Worm (Caenorhabditis elegans) whole organism, L2 larva: ENCODE measurements around the gene F56D5.5.

Experiments used
- C34F6.9 ChIP-seq: fragments of 150-350 bp; optimal IDR thresholded peaks from 2 replicates; lab custom pipeline; 2014; ENCODE audit warnings: missing biosample characterization, missing genetic modification characterization
- F13H6.1 ChIP-seq: sonication (generic microtip); optimal IDR thresholded peaks from 2 replicates; lab custom pipeline; 2016; ENCODE audit warnings: missing genetic modification characterization, missing compliant biosample characterization
- R02D3.7 ChIP-seq: fragments of 150-350 bp; optimal IDR thresholded peaks from 2 replicates; lab custom pipeline; 2014; ENCODE audit warnings: missing biosample characterization, missing genetic modification characterization
- ZK546.5 ChIP-seq: sonication (generic microtip); optimal IDR thresholded peaks from 2 replicates; lab custom pipeline; 2017; ENCODE audit warnings: missing biosample characterization, missing genetic modification characterization
- alr-1 ChIP-seq: fragments of 150-350 bp; optimal IDR thresholded peaks from 2 replicates; lab custom pipeline; 2014; ENCODE audit warnings: missing biosample characterization, missing genetic modification characterization
- aly-2 ChIP-seq: fragments of 150-350 bp; optimal IDR thresholded peaks from 2 replicates; lab custom pipeline; 2014; ENCODE audit warnings: missing biosample characterization, missing genetic modification characterization
- ama-1 ChIP-seq: fragments of 150-350 bp; optimal IDR thresholded peaks from 2 replicates; lab custom pipeline; 2018; ENCODE audit warnings: inconsistent platforms
- blmp-1 ChIP-seq: sonication (generic microtip); optimal IDR thresholded peaks from 2 replicates; lab custom pipeline; 2017; ENCODE audit warnings: missing genetic modification characterization, mild to moderate bottlenecking, missing compliant biosample characterization, antibody characterized with exemption, moderate library complexity; ENCODE audit not compliant: insufficient read depth
- ceh-16 ChIP-seq: fragments of 150-350 bp; optimal IDR thresholded peaks from 2 replicates; lab custom pipeline; 2014; ENCODE audit warnings: missing biosample characterization, missing genetic modification characterization
- ceh-82 ChIP-seq: fragments of 150-350 bp; optimal IDR thresholded peaks from 2 replicates; lab custom pipeline; 2014; ENCODE audit warnings: missing biosample characterization, missing genetic modification characterization
- crh-2 ChIP-seq: sonication (generic microtip); optimal IDR thresholded peaks from 2 replicates; lab custom pipeline; 2017; ENCODE audit warnings: missing biosample characterization, missing genetic modification characterization
- dmd-4 ChIP-seq: sonication (generic microtip); optimal IDR thresholded peaks from 2 replicates; lab custom pipeline; 2017; ENCODE audit warnings: missing biosample characterization, missing genetic modification characterization
- egl-27 ChIP-seq: sonication (generic microtip); optimal IDR thresholded peaks from 3 replicates; lab custom pipeline; 2017; ENCODE audit warnings: missing biosample characterization, missing genetic modification reagents, missing genetic modification characterization
- elt-1 ChIP-seq: fragments of 150-350 bp; optimal IDR thresholded peaks from 2 replicates; lab custom pipeline; 2014; ENCODE audit warnings: missing biosample characterization, missing genetic modification characterization
- elt-3 ChIP-seq: sonication (generic microtip); optimal IDR thresholded peaks from 2 replicates; lab custom pipeline; 2017; ENCODE audit warnings: missing biosample characterization, missing genetic modification characterization
- fos-1 ChIP-seq: fragments of 150-350 bp; optimal IDR thresholded peaks from 2 replicates; lab custom pipeline; 2014; ENCODE audit warnings: missing biosample characterization, missing genetic modification characterization
- gmeb-1 ChIP-seq: fragments of 150-350 bp; optimal IDR thresholded peaks from 2 replicates; lab custom pipeline; 2014; ENCODE audit warnings: missing biosample characterization, missing genetic modification characterization
- lin-11 ChIP-seq: fragments of 150-350 bp; sonication (generic microtip); optimal IDR thresholded peaks from 2 replicates; lab custom pipeline; 2014; ENCODE audit warnings: missing biosample characterization, missing genetic modification characterization, inconsistent platforms, mixed read lengths
- lin-13 ChIP-seq: fragments of 150-350 bp; optimal IDR thresholded peaks from 2 replicates; lab custom pipeline; 2014; ENCODE audit warnings: missing biosample characterization, missing genetic modification reagents, missing genetic modification characterization
- lin-39 ChIP-seq: fragments of 150-350 bp; optimal IDR thresholded peaks from 2 replicates; lab custom pipeline; 2014; ENCODE audit warnings: missing biosample characterization, missing genetic modification reagents, missing genetic modification characterization
- lsy-2 ChIP-seq, 2 experiments: fragments of 150-350 bp in 1 of 2; sonication (generic microtip) in 1 of 2; optimal IDR thresholded peaks; 2 replicates each; lab custom pipeline; 2014 to 2017; ENCODE audit warnings: missing biosample characterization in 2 of 2, missing genetic modification characterization in 2 of 2
- mbf-1 ChIP-seq: sonication (generic microtip); optimal IDR thresholded peaks from 2 replicates; lab custom pipeline; 2017; ENCODE audit warnings: missing biosample characterization, missing genetic modification characterization
- mdl-1 ChIP-seq, 2 experiments: fragments of 150-350 bp in 1 of 2; sonication (generic microtip) in 1 of 2; optimal IDR thresholded peaks; 2 replicates each; lab custom pipeline; 2017; ENCODE audit warnings: missing biosample characterization in 2 of 2, missing genetic modification characterization in 2 of 2
- nhr-10 ChIP-seq: sonication (generic microtip); optimal IDR thresholded peaks from 2 replicates; lab custom pipeline; 2017; ENCODE audit warnings: missing biosample characterization, missing genetic modification characterization
- nhr-11 ChIP-seq: fragments of 150-350 bp; optimal IDR thresholded peaks from 2 replicates; lab custom pipeline; 2014; ENCODE audit warnings: missing biosample characterization, missing genetic modification characterization
- nhr-12 ChIP-seq: fragments of 150-350 bp; optimal IDR thresholded peaks from 2 replicates; lab custom pipeline; 2014; ENCODE audit warnings: missing biosample characterization, missing genetic modification characterization
- nhr-129 ChIP-seq: fragments of 150-350 bp; optimal IDR thresholded peaks from 2 replicates; lab custom pipeline; 2014; ENCODE audit warnings: missing biosample characterization, missing genetic modification characterization
- nhr-21 ChIP-seq: fragments of 150-350 bp; optimal IDR thresholded peaks from 2 replicates; lab custom pipeline; 2014; ENCODE audit warnings: missing biosample characterization, missing genetic modification characterization
- nhr-23 ChIP-seq: fragments of 150-350 bp; optimal IDR thresholded peaks from 2 replicates; lab custom pipeline; 2014; ENCODE audit warnings: missing biosample characterization, missing genetic modification reagents, missing genetic modification characterization
- nhr-237 ChIP-seq: fragments of 150-350 bp; optimal IDR thresholded peaks from 2 replicates; lab custom pipeline; 2014; ENCODE audit warnings: missing biosample characterization, missing genetic modification characterization
- nhr-6 ChIP-seq: fragments of 150-350 bp; optimal IDR thresholded peaks from 2 replicates; lab custom pipeline; 2014; ENCODE audit warnings: missing biosample characterization, missing genetic modification characterization
- nhr-77 ChIP-seq: fragments of 150-350 bp; optimal IDR thresholded peaks from 2 replicates; lab custom pipeline; 2014; ENCODE audit warnings: missing biosample characterization, missing genetic modification characterization
- peb-1 ChIP-seq: fragments of 150-350 bp; optimal IDR thresholded peaks from 2 replicates; lab custom pipeline; 2014; ENCODE audit warnings: missing biosample characterization, missing genetic modification characterization
- sem-4 ChIP-seq: fragments of 150-350 bp; optimal IDR thresholded peaks from 2 replicates; lab custom pipeline; 2014; ENCODE audit warnings: missing biosample characterization, missing genetic modification reagents, missing genetic modification characterization
- skn-1 ChIP-seq: sonication (generic microtip); optimal IDR thresholded peaks from 2 replicates; lab custom pipeline; 2017; ENCODE audit warnings: missing biosample characterization, missing genetic modification characterization
- sma-3 ChIP-seq: sonication (generic microtip); optimal IDR thresholded peaks from 2 replicates; lab custom pipeline; 2016; ENCODE audit warnings: missing genetic modification reagents, missing genetic modification characterization, missing compliant biosample characterization
- sma-9 ChIP-seq, 2 experiments: fragments of 150-350 bp in 1 of 2; sonication (generic microtip) in 1 of 2; optimal IDR thresholded peaks; 2 replicates each; lab custom pipeline; 2014 to 2016; ENCODE audit warnings: missing genetic modification characterization in 2 of 2, mild to moderate bottlenecking in 1 of 2, missing biosample characterization in 1 of 2, missing compliant biosample characterization in 1 of 2, missing genetic modification reagents in 1 of 2, moderate library complexity in 1 of 2
- snpc-4 ChIP-seq: fragments of 150-350 bp; optimal IDR thresholded peaks from 2 replicates; lab custom pipeline; 2014; ENCODE audit warnings: missing biosample characterization, missing genetic modification characterization
- unc-39 ChIP-seq: fragments of 150-350 bp; optimal IDR thresholded peaks from 2 replicates; lab custom pipeline; 2014; ENCODE audit warnings: missing biosample characterization, missing genetic modification characterization
- unc-55 ChIP-seq: fragments of 150-350 bp; sonication (generic microtip); optimal IDR thresholded peaks from 3 replicates; lab custom pipeline; 2014; ENCODE audit warnings: missing biosample characterization, missing genetic modification reagents, missing genetic modification characterization
- unc-62 ChIP-seq: fragments of 150-350 bp; optimal IDR thresholded peaks from 2 replicates; lab custom pipeline; 2014; ENCODE audit warnings: missing biosample characterization, missing genetic modification reagents, missing genetic modification characterization
- zag-1 ChIP-seq: fragments of 150-350 bp; optimal IDR thresholded peaks from 2 replicates; lab custom pipeline; 2014; ENCODE audit warnings: missing biosample characterization, missing genetic modification characterization
- ztf-1 ChIP-seq: fragments of 200-800 bp; sonication (Bioruptor generic); conservative IDR thresholded peaks from 2 replicates; pipeline ENCODE4 v1.3.6; 2022; ENCODE audit warnings: missing genetic modification characterization, missing compliant biosample characterization
- ztf-11 ChIP-seq: sonication (generic microtip); optimal IDR thresholded peaks from 2 replicates; lab custom pipeline; 2017; ENCODE audit warnings: missing biosample characterization, missing genetic modification characterization
- ztf-4 ChIP-seq: fragments of 150-350 bp; optimal IDR thresholded peaks from 2 replicates; lab custom pipeline; 2014; ENCODE audit warnings: missing biosample characterization, missing genetic modification characterization

F56D5.5 gene

DNA sequence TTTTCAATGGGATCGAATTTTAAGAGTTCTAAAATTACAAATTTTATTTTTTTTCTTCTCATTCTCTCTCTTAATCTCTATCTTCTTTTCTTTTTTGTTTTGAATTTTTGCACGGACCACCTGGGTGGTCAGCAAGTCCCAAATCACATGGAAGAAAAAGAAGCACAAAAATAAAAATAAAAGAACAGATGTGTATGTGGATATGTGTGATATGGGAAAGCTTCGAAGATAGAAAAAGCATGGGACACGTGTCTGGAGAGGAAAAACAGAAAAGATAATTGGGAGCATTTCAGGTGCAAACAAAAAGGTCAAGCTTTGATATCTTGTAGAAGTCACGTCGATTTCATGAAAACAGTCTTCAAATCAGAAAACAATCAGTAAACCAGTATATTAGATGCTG is 39.3 kb upstream of the F56D5.5 start, which contains the start of gene hsp-12.6:
TSS of gene hsp-12.6 (minus strand) at position 20 of the 400 bp plus-strand sequence.
- TF ChIP-seq unc-39 (tag; lab: Kevin White, UChicago) = no peak
- no peak for TF ChIP-seq unc-55 (GFP tag; lab: Kevin White, UChicago)
- TF ChIP-seq C34F6.9 (tag; lab: Kevin White, UChicago) = peak; percentile 9
- TF ChIP-seq F13H6.1 (tag; lab: Kevin White, UChicago) = peak; percentile 47
- no peak for TF ChIP-seq ztf-1
- TF ChIP-seq sma-9 (GFP tag; optimal IDR thresholded peaks at IDR 0.05; lab: Kevin White, UChicago) = peak; percentile 69
- TF ChIP-seq sma-9 (tag; optimal IDR thresholded peaks at IDR 0.05; lab: Kevin White, UChicago) = no peak
- peak; percentile 32 for TF ChIP-seq snpc-4
- TF ChIP-seq nhr-129 = peak; percentile 60
- TF ChIP-seq nhr-237 = no peak
- TF ChIP-seq sem-4 = no peak
- TF ChIP-seq nhr-10 (tag; lab: Kevin White, UChicago) = no peak
- TF ChIP-seq ztf-11 (tag; lab: Kevin White, UChicago) = no peak
- no peak for TF ChIP-seq lin-11 (tag; lab: Kevin White, UChicago)
- no peak for TF ChIP-seq peb-1 (tag; lab: Kevin White, UChicago)
- TF ChIP-seq nhr-12 (tag; lab: Kevin White, UChicago) = no peak
- TF ChIP-seq ceh-16 (tag; lab: Kevin White, UChicago) = no peak
- no peak for TF ChIP-seq nhr-21 (tag; lab: Kevin White, UChicago)
- peak in 1 of 2 experiments; percentile 33 for TF ChIP-seq lsy-2 (tag; optimal IDR thresholded peaks at IDR 0.05; lab: Kevin White, UChicago)
- TF ChIP-seq ZK546.5 = no peak

ce11 chrIV:9445407-9445806 is 37.5 kb upstream of the F56D5.5 start, which contains the start of gene hsp-12.3:
Gene hsp-12.3, minus strand, starts transcription at chrIV:9445507.
- TF ChIP-seq nhr-237 (no peak), mdl-1 (tag; optimal IDR thresholded peaks at IDR 0.05; lab: Kevin White, UChicago) (no peak), elt-1 (tag; lab: Kevin White, UChicago) (no peak), elt-3 (tag; lab: Kevin White, UChicago) (no peak), F13H6.1 (tag; lab: Kevin White, UChicago) (no peak), skn-1 (tag; lab: Kevin White, UChicago) (no peak), fos-1 (no peak), nhr-77 (tag; lab: Kevin White, UChicago) (no peak), lin-39 (tag; lab: Kevin White, UChicago) (no peak), dmd-4 (tag; lab: Kevin White, UChicago) (no peak), nhr-11 (tag; lab: Kevin White, UChicago) (no peak)

ce11 chrIV:9444417-9445026 is 36.6 kb upstream of the F56D5.5 start:
- TF ChIP-seq ztf-1 (no peak), dmd-4 (tag; lab: Kevin White, UChicago) (peak; percentile 52), C34F6.9 (tag; lab: Kevin White, UChicago) (peak; percentile 94), crh-2 (tag; lab: Kevin White, UChicago) (peak; percentile 95), nhr-21 (tag; lab: Kevin White, UChicago) (peak; percentile 96), peb-1 (tag; lab: Kevin White, UChicago) (no peak), nhr-10 (tag; lab: Kevin White, UChicago) (peak; percentile 67), nhr-77 (tag; lab: Kevin White, UChicago) (peak; percentile 52), elt-3 (tag; lab: Kevin White, UChicago) (no peak), sma-9 (GFP tag; optimal IDR thresholded peaks at IDR 0.05; lab: Kevin White, UChicago) (peak; percentile 96), sma-9 (tag; optimal IDR thresholded peaks at IDR 0.05; lab: Kevin White, UChicago) (no peak), nhr-11 (tag; lab: Kevin White, UChicago) (peak; percentile 44), gmeb-1 (tag; lab: Kevin White, UChicago) (peak; percentile 76), zag-1 (tag; lab: Kevin White, UChicago) (no peak), elt-1 (tag; lab: Kevin White, UChicago) (no peak), ceh-82 (tag; lab: Kevin White, UChicago) (peak; percentile 23), nhr-6 (peak; percentile 88), mbf-1 (no peak), fos-1 (peak; percentile 94), alr-1 (no peak), nhr-23 (no peak), ama-1 (lab: Kevin White, UChicago) (peak; percentile 99), blmp-1 (tag; lab: Kevin White, UChicago) (peak; percentile 81), R02D3.7 (tag; lab: Kevin White, UChicago) (peak; percentile 28), ztf-4 (peak; percentile 86), lin-11 (tag; lab: Kevin White, UChicago) (peak; percentile 93), nhr-237 (peak; percentile 44), unc-55 (GFP tag; lab: Kevin White, UChicago) (peak; percentile 83), ztf-11 (tag; lab: Kevin White, UChicago) (peak; percentile 48), egl-27 (tag; lab: Kevin White, UChicago) (peak; percentile 90), unc-62 (GFP tag; lab: Kevin White, UChicago) (no peak), lin-13 (GFP tag; lab: Kevin White, UChicago) (peak; percentile 92), ZK546.5 (peak; percentile 19), sma-3 (peak; percentile 93), F13H6.1 (tag; lab: Kevin White, UChicago) (peak; percentile 97), ceh-16 (tag; lab: Kevin White, UChicago) (peak; percentile 66), lin-39 (tag; lab: Kevin White, UChicago) (peak; percentile 28), sem-4 (peak; percentile 93), nhr-12 (tag; lab: Kevin White, UChicago) (no peak), aly-2 (tag; lab: Kevin White, UChicago) (no peak), snpc-4 (peak; percentile 99)
